Fruit fly (Drosophila melanogaster): ENCODE results near the gene CG34437.

Gene CG34437

DNA sequence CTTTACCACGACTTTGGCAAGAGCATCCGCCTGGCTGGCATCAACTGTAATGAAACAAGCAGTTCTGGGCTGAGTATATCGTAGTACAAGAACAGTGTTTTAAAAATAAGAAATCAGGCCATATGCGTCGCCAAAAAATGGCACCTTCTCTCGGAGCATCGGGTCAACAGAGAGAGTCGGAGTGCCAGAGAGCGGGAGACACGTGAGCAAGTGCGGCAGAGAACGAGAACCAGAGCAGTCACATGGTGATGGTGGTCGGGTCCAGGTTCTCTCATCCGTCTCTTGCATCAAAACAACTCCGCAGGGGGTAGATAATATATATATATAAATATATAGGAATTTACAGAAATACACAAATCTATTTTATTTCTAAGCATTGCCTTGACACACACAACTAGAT is 41.3 kb downstream of the CG34437 start:
- TF ChIP-seq CG17801 (GFP tag; optimal IDR thresholded peaks at IDR 0.05; ENCODE audit: partially characterized antibody): no peak

DNA sequence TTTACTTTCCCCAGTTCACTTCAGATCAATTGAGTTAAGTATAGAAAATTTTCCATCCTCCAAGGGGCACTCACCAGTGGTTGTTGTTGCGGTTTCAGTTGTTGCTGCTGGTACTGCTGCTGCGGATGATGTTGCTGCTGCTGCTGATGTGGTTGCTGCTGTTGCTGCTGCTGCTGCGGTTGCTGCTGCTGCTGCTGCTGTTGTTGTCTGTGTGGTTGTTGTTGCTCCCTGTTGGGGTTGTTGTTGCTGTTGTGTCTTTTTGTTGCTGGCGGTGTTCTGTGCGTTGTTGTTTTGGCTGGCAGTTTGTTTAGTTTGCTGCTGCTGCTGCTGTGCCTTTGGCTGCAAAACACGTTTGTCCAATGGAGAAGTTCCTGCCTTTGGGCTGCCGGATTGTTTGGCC is 41.9 kb downstream of the CG34437 start:
- TF ChIP-seq CG17801 (GFP tag; optimal IDR thresholded peaks at IDR 0.05; ENCODE audit: partially characterized antibody): no peak

DNA sequence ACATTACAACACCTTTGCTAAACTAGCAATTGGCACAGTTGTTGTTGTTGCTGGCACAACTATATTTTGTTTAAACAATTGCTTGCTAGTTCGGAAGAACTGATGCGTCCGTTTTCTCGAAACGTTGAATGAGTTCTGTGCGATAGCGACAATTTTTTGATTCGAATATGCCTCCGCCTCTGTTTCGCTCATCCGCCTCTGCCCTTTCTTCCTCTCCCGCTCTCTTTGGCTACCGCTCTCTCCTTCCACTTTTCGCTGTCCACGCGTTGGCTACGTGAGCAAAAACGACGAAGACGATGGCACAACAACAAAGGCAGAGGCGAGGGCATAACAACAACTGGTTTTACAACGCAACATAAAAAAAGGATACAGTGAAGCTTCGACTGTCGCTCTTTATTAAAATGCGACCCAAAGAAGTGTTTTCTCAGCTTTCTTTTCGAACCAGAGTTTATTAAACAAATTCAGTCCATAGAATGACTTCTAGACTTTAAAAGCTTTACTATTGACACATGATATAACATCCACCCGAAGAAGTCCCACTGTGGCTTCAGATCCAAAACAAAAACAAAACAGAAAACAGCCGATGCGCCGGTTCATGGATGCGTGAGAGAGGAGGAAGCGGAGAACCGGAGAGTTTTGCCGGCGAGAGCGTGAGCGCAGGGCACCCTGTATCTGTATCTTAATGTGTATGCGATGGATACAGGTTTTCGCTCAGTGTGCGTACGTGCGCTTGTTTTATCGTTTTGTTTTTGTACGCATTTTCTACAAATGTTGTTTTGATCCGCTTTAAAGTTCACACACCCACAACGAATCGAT is 42.8 kb downstream of the CG34437 start:
- TF ChIP-seq CG17801 (GFP tag; optimal IDR thresholded peaks at IDR 0.05; ENCODE audit: partially characterized antibody): peak; percentile 99

DNA sequence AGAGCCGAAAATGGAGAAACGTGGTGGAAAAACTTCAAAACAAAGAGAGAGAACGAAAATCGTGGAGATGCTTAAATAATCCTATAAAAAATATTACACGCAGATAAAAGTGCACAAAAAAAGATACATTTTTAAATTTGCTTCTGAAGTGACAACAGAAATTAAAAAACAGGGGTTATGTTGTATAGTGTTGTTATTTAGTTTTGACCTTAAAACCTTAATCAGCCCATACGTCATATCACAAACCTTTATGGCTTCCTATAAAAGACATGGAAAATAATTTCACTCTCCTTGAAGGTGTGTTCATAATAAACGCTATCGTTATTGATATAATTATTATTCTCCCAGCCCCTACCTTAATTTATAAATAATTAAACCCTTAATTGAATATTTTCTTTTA is 43.6 kb downstream of the CG34437 start:
- TF ChIP-seq CG17801 (GFP tag; optimal IDR thresholded peaks at IDR 0.05; ENCODE audit: partially characterized antibody): no peak

DNA sequence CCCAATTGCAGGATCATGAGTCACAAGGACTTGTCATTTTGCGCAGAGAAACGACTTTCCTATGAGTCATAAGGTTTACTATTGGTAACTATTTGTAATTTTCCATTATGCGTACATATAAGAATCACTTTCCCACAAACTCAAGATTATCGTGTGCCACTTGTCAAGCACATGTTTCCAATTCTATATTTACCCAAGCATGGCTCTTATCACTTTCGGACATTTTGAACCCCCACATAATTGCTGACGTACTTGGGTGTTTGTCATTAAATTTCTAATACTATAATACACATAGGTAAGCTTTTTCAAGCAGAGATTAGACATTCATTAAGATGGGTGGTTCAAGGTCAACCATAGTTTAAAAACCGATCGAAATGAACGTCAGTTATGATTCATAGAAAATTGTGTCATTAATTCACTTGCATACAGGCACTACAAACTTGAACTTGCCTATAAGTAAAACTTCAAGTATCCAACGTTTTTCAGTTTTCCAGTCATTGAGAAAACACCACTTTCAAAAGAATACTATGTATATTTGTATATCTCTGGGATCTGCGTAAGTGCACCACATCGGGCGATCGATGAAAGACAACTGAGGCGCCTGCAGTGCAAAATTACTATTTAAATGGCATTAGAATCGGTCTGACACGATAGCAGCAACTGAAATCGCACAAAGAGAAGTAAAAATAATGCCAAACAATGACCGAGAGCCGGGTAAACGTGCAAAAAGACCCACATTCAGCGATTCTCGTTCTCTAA is 44.4 kb downstream of the CG34437 start:
- TF ChIP-seq CG17801 (GFP tag; optimal IDR thresholded peaks at IDR 0.05; ENCODE audit: partially characterized antibody): no peak

DNA sequence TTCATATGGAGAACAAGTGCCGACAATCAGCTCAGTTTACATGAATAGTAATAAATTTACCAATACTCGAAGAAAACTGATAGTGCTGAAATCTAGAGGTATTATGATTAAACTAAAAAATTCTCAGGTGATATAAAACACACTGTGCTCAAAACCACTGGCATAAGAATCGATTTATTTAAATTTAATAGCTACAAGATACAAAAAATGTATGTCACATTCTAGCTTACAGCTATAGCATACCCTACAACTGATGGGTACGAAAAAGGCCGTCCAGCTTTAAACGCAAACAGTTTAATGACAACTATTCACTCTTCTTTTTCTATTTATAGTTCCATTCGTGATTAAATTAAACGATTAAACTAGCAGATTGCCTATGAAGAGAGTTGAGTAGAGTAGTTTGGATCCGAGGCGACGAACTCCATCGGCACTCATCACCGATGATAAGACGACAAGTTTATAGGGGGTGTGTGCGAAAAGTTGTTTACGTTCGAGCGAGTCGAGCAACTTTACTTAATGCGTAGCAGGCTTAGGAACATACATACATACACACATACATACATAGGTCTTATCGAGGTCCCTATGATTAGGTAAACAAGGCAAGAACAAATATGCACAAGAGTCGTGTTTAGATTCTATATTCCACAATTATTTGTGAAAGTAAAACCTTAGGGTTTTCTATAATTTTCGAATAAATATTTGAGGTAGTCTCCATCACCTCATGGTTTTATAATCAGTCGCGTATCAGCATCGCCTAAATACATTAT is 45.4 kb downstream of the CG34437 start:
- peak; percentile 63 for TF ChIP-seq CG17801 (GFP tag; optimal IDR thresholded peaks at IDR 0.05; ENCODE audit: partially characterized antibody)

DNA sequence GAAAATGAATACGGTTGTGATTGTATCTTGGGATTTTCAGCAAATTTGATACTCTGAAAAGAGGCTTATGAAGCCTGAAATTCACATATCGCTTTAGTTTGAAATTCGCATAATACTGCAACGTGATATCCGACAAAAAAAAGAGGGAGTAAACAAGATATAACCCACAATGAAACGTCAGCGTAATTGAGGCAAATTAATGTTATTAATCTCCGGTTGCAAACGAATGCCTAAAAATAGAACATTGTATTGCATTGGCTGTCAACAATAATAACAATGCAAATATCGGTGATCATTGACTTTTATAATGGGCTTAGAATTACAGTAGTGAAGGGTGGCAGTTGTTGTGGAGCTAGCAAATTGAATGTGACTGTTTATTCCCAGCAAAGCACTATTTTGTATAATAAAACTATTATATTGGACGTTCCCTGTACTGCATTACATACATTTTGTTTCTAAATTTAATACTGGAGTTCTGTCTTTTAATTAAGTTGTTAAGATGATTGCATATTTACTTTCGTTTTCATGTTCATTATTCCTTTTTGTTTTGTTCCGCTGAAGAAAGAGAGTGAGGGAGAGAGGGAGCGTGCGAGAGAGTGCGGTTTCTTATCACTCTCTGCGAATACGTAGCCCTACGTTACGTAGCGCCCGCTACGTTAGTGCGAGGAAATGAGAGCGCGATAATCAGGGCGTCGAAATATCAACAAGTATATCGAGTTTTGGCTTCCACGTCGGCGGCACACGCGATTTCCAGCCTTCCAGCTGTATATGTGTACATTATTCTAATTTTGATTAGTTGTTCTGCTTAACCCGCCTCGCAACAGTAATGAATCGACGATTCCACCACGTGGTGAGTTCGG is 47.0 kb downstream of the CG34437 start:
- TF ChIP-seq CG17801 (GFP tag; optimal IDR thresholded peaks at IDR 0.05; ENCODE audit: partially characterized antibody): no peak

DNA sequence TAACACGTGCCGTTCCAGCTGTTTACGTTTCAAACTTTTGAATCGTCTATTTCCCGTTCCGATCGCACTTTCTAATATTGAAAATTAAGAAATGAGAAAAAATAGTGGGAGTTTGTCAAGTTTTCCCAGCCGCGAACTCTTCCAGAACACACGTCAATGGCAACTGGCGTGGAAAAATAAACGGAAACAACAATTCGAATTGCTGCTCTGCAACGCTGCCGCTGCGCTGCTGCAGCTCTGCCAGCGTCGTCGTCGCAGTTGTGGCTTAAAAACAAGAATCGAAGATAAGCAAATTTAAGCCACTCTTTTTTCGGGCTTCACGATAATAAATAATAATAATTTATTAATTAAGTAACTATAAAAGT is 47.6 kb downstream of the CG34437 start:
- no peak for TF ChIP-seq CG17801 (GFP tag; optimal IDR thresholded peaks at IDR 0.05; ENCODE audit: partially characterized antibody)

DNA sequence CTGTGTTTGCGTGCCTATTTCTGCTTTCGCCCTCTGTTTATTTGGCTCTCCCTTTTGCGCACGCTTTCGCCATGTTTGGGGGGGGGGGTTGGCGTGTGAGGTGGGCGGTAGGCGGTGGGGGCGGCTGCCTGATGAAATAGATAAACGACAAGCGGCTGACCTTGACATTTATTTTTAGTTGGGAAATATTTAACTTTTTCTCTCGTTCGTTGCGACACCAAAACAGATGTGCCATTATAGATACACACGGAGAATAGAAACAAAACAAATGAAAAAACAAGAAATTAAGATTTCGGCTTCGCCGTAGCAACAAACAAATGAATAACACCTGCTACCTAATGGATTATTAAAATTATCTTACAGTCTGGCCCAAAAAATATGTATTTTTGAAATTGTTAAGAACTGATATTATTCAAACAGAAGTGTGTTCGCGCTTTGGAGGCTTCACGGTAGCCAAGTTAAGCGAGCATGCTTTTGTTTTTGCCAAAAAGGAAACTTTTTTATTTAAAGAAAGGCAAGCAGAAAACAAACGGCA is 48.7 kb downstream of the CG34437 start:
- no peak for TF ChIP-seq CG17801 (GFP tag; optimal IDR thresholded peaks at IDR 0.05; ENCODE audit: partially characterized antibody)

DNA sequence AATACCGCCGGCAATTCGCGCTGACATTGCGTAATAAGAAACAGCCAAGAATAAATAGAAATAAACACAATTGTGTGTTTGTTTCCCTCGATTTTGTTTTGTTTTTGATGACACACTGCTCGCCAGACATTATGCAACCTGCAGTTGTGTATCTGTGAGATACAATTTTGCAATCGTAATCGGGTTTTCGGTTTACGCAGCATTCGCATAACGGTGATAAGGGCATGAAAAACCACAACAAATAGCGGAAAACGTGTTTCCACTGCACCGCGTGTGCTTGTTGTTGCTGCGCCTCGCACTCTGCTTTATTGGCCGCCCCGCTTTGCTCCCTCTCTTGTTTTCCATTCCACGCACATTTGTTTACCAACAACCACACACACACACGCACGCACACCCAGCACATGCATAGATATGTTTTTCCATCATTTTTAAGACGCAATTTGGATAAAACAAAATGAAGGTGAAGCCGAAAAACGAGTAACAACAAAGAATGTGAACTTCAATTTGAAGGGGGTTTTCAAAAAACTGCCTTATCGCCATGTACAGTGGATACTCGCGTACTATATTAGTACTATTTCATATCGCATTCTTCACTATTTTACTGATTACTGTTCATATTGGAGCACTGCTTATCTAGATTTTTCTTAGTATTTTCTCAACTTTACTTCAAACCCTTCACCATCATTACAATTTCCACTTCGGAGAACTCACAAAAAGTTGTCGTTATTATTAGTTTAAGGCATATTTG is 49.3 kb downstream of the CG34437 start:
- no peak for TF ChIP-seq CG17801 (GFP tag; optimal IDR thresholded peaks at IDR 0.05; ENCODE audit: partially characterized antibody)
